Worm (Caenorhabditis elegans) whole organism, L4 larva: ENCODE measurements around the gene cnt-1.

Experiments
- F10B5.3 ChIP-seq: sonication (generic microtip); optimal IDR thresholded peaks from 2 replicates; lab custom pipeline; 2016; ENCODE audit warnings: mild to moderate bottlenecking, missing genetic modification characterization, missing compliant biosample characterization
- F44E2.7 ChIP-seq: fragments of 200-800 bp; sonication (Bioruptor generic); IDR thresholded peaks from 2 replicates; pipeline ENCODE4 v2.1.2; 2022; ENCODE audit warnings: missing genetic modification characterization, missing compliant biosample characterization
- F49E8.2 ChIP-seq: sonication (generic microtip); optimal IDR thresholded peaks from 2 replicates; lab custom pipeline; 2016; ENCODE audit warnings: missing compliant biosample characterization, mild to moderate bottlenecking, missing genetic modification characterization, borderline replicate concordance
- lin-15B ChIP-seq: fragments of 150-350 bp; sonication (generic microtip); optimal IDR thresholded peaks from 3 replicates; lab custom pipeline; 2014; ENCODE audit warnings: missing biosample characterization, missing genetic modification characterization
- nhr-237 ChIP-seq: sonication (generic microtip); optimal IDR thresholded peaks from 2 replicates; lab custom pipeline; 2017; ENCODE audit warnings: missing biosample characterization, missing genetic modification characterization
- set-16 ChIP-seq: fragments of 200-800 bp; sonication (Bioruptor generic); IDR thresholded peaks from 2 replicates; pipeline ENCODE4 v1.3.6; 2022; ENCODE audit warnings: missing genetic modification reagents, missing genetic modification characterization, missing compliant biosample characterization
- snpc-4 ChIP-seq: fragments of 150-350 bp; optimal IDR thresholded peaks from 2 replicates; lab custom pipeline; 2014; ENCODE audit warnings: missing biosample characterization, missing genetic modification characterization
- unc-39 ChIP-seq: sonication (generic microtip); optimal IDR thresholded peaks from 2 replicates; lab custom pipeline; 2017; ENCODE audit warnings: missing biosample characterization, missing genetic modification characterization
- zfp-3 ChIP-seq: fragments of 200-800 bp; sonication (Bioruptor generic); conservative IDR thresholded peaks from 2 replicates; pipeline ENCODE4 v1.3.6; 2022; ENCODE audit warnings: missing genetic modification reagents, missing genetic modification characterization, missing compliant biosample characterization

- no peak for TF ChIP-seq F49E8.2 (tag; lab: Kevin White, UChicago)
- no peak for TF ChIP-seq nhr-237 (tag; lab: Kevin White, UChicago)
- no peak for TF ChIP-seq unc-39 (tag; lab: Kevin White, UChicago)
- no peak for TF ChIP-seq snpc-4 (tag; lab: Kevin White, UChicago)
- TF ChIP-seq F10B5.3 = no peak
- no peak for TF ChIP-seq lin-15B
- TF ChIP-seq zfp-3 (GFP tag; lab: Robert Waterston, UW) = no peak
- no peak for TF ChIP-seq set-16 (GFP tag; lab: Robert Waterston, UW)
- TF ChIP-seq F44E2.7 (GFP tag; lab: Robert Waterston, UW) = no peak
Measured at ce11 chrII:12027697-12028245, 60.9 kb downstream of the cnt-1 start, which contains the start of gene Y17G7B.8.
